Worm (Caenorhabditis elegans): ENCODE measurements around the gene scl-27.

Gene scl-27

ce11 chrV:399721-400120 lies at the start of gene scl-27:
Gene scl-27 (plus strand): TSS chrV:400021.
- TF ChIP-seq B0310.2 (tag; optimal IDR thresholded peaks at IDR 0.05), result no peak
- no peak for TF ChIP-seq ama-1 (optimal IDR thresholded peaks at IDR 0.05)
- no peak for TF ChIP-seq pes-1 (GFP tag; IDR thresholded peaks at IDR 0.05)
- no peak for TF ChIP-seq hmg-4 (GFP tag; optimal IDR thresholded peaks at IDR 0.05)
- no peak for TF ChIP-seq sea-1 (GFP tag; conservative IDR thresholded peaks at IDR 0.05)
- TF ChIP-seq tbx-37 (GFP tag; conservative IDR thresholded peaks at IDR 0.05), result no peak

- TF ChIP-seq ceh-36 (tag; optimal IDR thresholded peaks at IDR 0.05) (no peak), pes-1 (GFP tag; IDR thresholded peaks at IDR 0.05) (no peak), tbx-11 (GFP tag; IDR thresholded peaks at IDR 0.05) (no peak), hnd-1 (tag; optimal IDR thresholded peaks at IDR 0.05) (no peak), scrt-1 (GFP tag; IDR thresholded peaks at IDR 0.05) (no peak), ceh-13 (GFP tag; optimal IDR thresholded peaks at IDR 0.05) (no peak), B0310.2 (tag; optimal IDR thresholded peaks at IDR 0.05) (no peak)
Measured at ce11 chrV:350822-351221, 49.0 kb upstream of the scl-27 start.

- TF ChIP-seq tbx-11 (GFP tag; IDR thresholded peaks at IDR 0.05) (no peak), ceh-36 (tag; optimal IDR thresholded peaks at IDR 0.05) (no peak), F13C5.2 (tag; optimal IDR thresholded peaks at IDR 0.05) (no peak), ets-7 (tag; optimal IDR thresholded peaks at IDR 0.05) (no peak), hnd-1 (tag; optimal IDR thresholded peaks at IDR 0.05) (no peak), ceh-13 (GFP tag; optimal IDR thresholded peaks at IDR 0.05) (no peak), tra-4 (tag; optimal IDR thresholded peaks at IDR 0.05) (no peak), scrt-1 (GFP tag; IDR thresholded peaks at IDR 0.05) (no peak), flt-1 (GFP tag; IDR thresholded peaks at IDR 0.05) (no peak), sea-1 (GFP tag; conservative IDR thresholded peaks at IDR 0.05) (no peak), aly-1 (tag; optimal IDR thresholded peaks at IDR 0.05) (no peak), tbx-37 (GFP tag; conservative IDR thresholded peaks at IDR 0.05) (no peak), B0310.2 (tag; optimal IDR thresholded peaks at IDR 0.05) (no peak), hmbx-1 (tag; optimal IDR thresholded peaks at IDR 0.05) (no peak), hmg-4 (GFP tag; optimal IDR thresholded peaks at IDR 0.05) (no peak)
Measured at ce11 chrV:351787-352186, 48.0 kb upstream of the scl-27 start.

- TF ChIP-seq hmg-4 (GFP tag; optimal IDR thresholded peaks at IDR 0.05) (no peak), hmbx-1 (tag; optimal IDR thresholded peaks at IDR 0.05) (no peak), ceh-36 (tag; optimal IDR thresholded peaks at IDR 0.05) (no peak), ama-1 (optimal IDR thresholded peaks at IDR 0.05) (no peak), tbx-37 (GFP tag; conservative IDR thresholded peaks at IDR 0.05) (no peak), sea-1 (GFP tag; conservative IDR thresholded peaks at IDR 0.05) (no peak), tra-4 (tag; optimal IDR thresholded peaks at IDR 0.05) (no peak), F13C5.2 (tag; optimal IDR thresholded peaks at IDR 0.05) (no peak), scrt-1 (GFP tag; IDR thresholded peaks at IDR 0.05) (no peak), tbx-11 (GFP tag; IDR thresholded peaks at IDR 0.05) (no peak), pes-1 (GFP tag; IDR thresholded peaks at IDR 0.05) (no peak), ceh-13 (GFP tag; optimal IDR thresholded peaks at IDR 0.05) (no peak), B0310.2 (tag; optimal IDR thresholded peaks at IDR 0.05) (no peak), ets-7 (tag; optimal IDR thresholded peaks at IDR 0.05) (no peak), aly-1 (tag; optimal IDR thresholded peaks at IDR 0.05) (no peak)
Measured at ce11 chrV:356959-357702, 42.7 kb upstream of the scl-27 start.

- no peak for TF ChIP-seq tbx-37 (GFP tag; conservative IDR thresholded peaks at IDR 0.05)
- TF ChIP-seq flt-1 (GFP tag; IDR thresholded peaks at IDR 0.05), result no peak
- no peak for TF ChIP-seq F13C5.2 (tag; optimal IDR thresholded peaks at IDR 0.05)
- no peak for TF ChIP-seq ceh-36 (tag; optimal IDR thresholded peaks at IDR 0.05)
- no peak for TF ChIP-seq ama-1 (optimal IDR thresholded peaks at IDR 0.05)
- no peak for TF ChIP-seq B0310.2 (tag; optimal IDR thresholded peaks at IDR 0.05)
- no peak for TF ChIP-seq ets-7 (tag; optimal IDR thresholded peaks at IDR 0.05)
- TF ChIP-seq scrt-1 (GFP tag; IDR thresholded peaks at IDR 0.05), result no peak
Measured at ce11 chrV:358473-358872, 41.3 kb upstream of the scl-27 start.

ce11 chrV:359466-359865 lies 40.4 kb upstream of the scl-27 start, which contains the start of gene T22H9.1:
Gene T22H9.1 (plus strand): TSS chrV:359766.
- TF ChIP-seq pes-1 (GFP tag; IDR thresholded peaks at IDR 0.05) (no peak), scrt-1 (GFP tag; IDR thresholded peaks at IDR 0.05) (no peak), hmg-4 (GFP tag; optimal IDR thresholded peaks at IDR 0.05) (no peak), sea-1 (GFP tag; conservative IDR thresholded peaks at IDR 0.05) (no peak), ets-7 (tag; optimal IDR thresholded peaks at IDR 0.05) (no peak), B0310.2 (tag; optimal IDR thresholded peaks at IDR 0.05) (no peak), tbx-11 (GFP tag; IDR thresholded peaks at IDR 0.05) (no peak), F13C5.2 (tag; optimal IDR thresholded peaks at IDR 0.05) (no peak), aly-1 (tag; optimal IDR thresholded peaks at IDR 0.05) (no peak), ama-1 (optimal IDR thresholded peaks at IDR 0.05) (no peak), tbx-37 (GFP tag; conservative IDR thresholded peaks at IDR 0.05) (no peak), tra-4 (tag; optimal IDR thresholded peaks at IDR 0.05) (no peak)

ce11 chrV:360068-360467 lies 39.8 kb upstream of the scl-27 start:
- no peak for TF ChIP-seq tbx-37 (GFP tag; conservative IDR thresholded peaks at IDR 0.05)
- TF ChIP-seq hmbx-1 (tag; optimal IDR thresholded peaks at IDR 0.05), result no peak
- no peak for TF ChIP-seq tbx-11 (GFP tag; IDR thresholded peaks at IDR 0.05)
- no peak for TF ChIP-seq sea-1 (GFP tag; conservative IDR thresholded peaks at IDR 0.05)
- TF ChIP-seq ets-7 (tag; optimal IDR thresholded peaks at IDR 0.05), result no peak
- TF ChIP-seq flt-1 (GFP tag; IDR thresholded peaks at IDR 0.05), result no peak
- no peak for TF ChIP-seq hmg-4 (GFP tag; optimal IDR thresholded peaks at IDR 0.05)
- TF ChIP-seq hnd-1 (tag; optimal IDR thresholded peaks at IDR 0.05), result no peak
- TF ChIP-seq ceh-36 (tag; optimal IDR thresholded peaks at IDR 0.05), result no peak

ce11 chrV:361291-361690 lies 38.5 kb upstream of the scl-27 start:
- TF ChIP-seq aly-1 (tag; optimal IDR thresholded peaks at IDR 0.05) (peak; percentile 0), ama-1 (optimal IDR thresholded peaks at IDR 0.05) (no peak)

Measured in whole organism, early embryonic.